Fruit fly (Drosophila melanogaster) Kc167 (cell line): Measurements from ENCODE around the gene Pdp1.

ENCODE experiments used
- h ChIP-seq: fragments of >200 bp; optimal IDR thresholded peaks from 3 replicates; lab custom pipeline; 2018; ENCODE audit warnings: missing external identifiers
- psq ChIP-seq: fragments of >200 bp; optimal IDR thresholded peaks from 2 replicates; lab custom pipeline; 2017; ENCODE audit warnings: missing external identifiers

- no peak for TF ChIP-seq h (lab: Kevin White, UChicago)
- no peak for TF ChIP-seq psq (lab: Kevin White, UChicago)
Measured at dm6 chr3L:7915808-7916619, 48.8 kb upstream of the Pdp1 start.
